Fruit fly (Drosophila melanogaster): ENCODE measurements around the gene CG4619.

Gene CG4619

DNA sequence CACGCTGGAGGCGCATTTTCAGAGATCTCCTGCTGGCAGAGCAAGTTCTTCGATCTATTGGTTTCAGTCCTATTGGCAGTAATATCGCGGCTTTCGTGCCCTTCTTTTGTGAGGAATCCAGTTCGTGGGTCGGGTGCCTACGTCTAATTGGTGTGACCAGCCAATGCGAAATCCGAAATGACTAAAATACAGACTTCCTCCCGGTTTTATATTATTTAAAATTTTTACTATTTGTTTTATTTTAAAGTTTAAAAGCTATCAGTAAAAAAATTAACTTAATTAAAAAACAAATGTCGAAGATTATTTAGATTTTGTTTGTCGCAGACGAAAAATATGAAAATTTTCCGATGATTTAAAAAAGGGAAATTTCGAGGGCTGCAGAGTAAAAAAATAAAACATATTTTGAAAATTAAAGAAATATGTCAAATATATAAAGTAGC is 25.0 kb downstream of the CG4619 start, which contains the start of gene CG5850 (continued):
- TF ChIP-seq CG4617 (GFP tag; optimal IDR thresholded peaks at IDR 0.05; ENCODE audit: borderline replicate concordance): peak; percentile 60
- TF ChIP-seq Kr (GFP tag; optimal IDR thresholded peaks at IDR 0.05): no peak
- TF ChIP-seq CG15514 (GFP tag; optimal IDR thresholded peaks at IDR 0.05): peak; percentile 32
- peak; percentile 21 for TF ChIP-seq Blimp-1 (GFP tag; optimal IDR thresholded peaks at IDR 0.05)
- TF ChIP-seq BEAF-32 (GFP tag; optimal IDR thresholded peaks at IDR 0.05): peak; percentile 18
- peak; percentile 52 for TF ChIP-seq CoRest (tag; optimal IDR thresholded peaks at IDR 0.05)
- TF ChIP-seq CG15601 (tag; optimal IDR thresholded peaks at IDR 0.05): peak; percentile 13
- no peak for TF ChIP-seq CG4730 (GFP tag; IDR thresholded peaks at IDR 0.05)
- TF ChIP-seq E2f2 (GFP tag; IDR thresholded peaks at IDR 0.05): peak; percentile 65
- no peak for TF ChIP-seq CG7556 (GFP tag; optimal IDR thresholded peaks at IDR 0.05)
- TF ChIP-seq Mad (GFP tag; optimal IDR thresholded peaks at IDR 0.05): no peak

- TF ChIP-seq sd (tag; optimal IDR thresholded peaks at IDR 0.05) (peak; percentile 66), dmrt11E (tag; optimal IDR thresholded peaks at IDR 0.05) (peak; percentile 70), zen2 (GFP tag; IDR thresholded peaks at IDR 0.05; ENCODE audit: partially characterized antibody) (no peak; the same call in 2 of the 3 replicates), ind (GFP tag; optimal IDR thresholded peaks at IDR 0.05) (peak; percentile 69), lab (GFP tag; optimal IDR thresholded peaks at IDR 0.05) (peak; percentile 96), zfh2 (GFP tag; optimal IDR thresholded peaks at IDR 0.05) (peak; percentile 83), HLH4C (GFP tag; IDR thresholded peaks at IDR 0.05; ENCODE audit: partially characterized antibody) (peak; percentile 90; the same call in 2 of the 3 replicates), btn (GFP tag; optimal IDR thresholded peaks at IDR 0.05) (peak; percentile 73), mld (GFP tag; IDR thresholded peaks at IDR 0.05; ENCODE audit: partially characterized antibody) (no peak), CG11398 (GFP tag; optimal IDR thresholded peaks at IDR 0.05) (peak; percentile 89), CG11696 (GFP tag; IDR thresholded peaks at IDR 0.05) (peak; percentile 72), ssp (GFP tag; IDR thresholded peaks at IDR 0.05) (peak; percentile 49; the same call in 1 of the 2 replicates), CG12236 (GFP tag; optimal IDR thresholded peaks at IDR 0.05) (peak; percentile 86), TFAM (GFP tag; optimal IDR thresholded peaks at IDR 0.05) (peak; percentile 41), Myb (GFP tag; optimal IDR thresholded peaks at IDR 0.05) (peak; percentile 72), dimm (GFP tag; IDR thresholded peaks at IDR 0.05) (no peak; the same call in 1 of the 2 replicates), sens (GFP tag) (peak; percentile 97), bsh (GFP tag; optimal IDR thresholded peaks at IDR 0.05) (peak; percentile 57 to 79), stc (GFP tag; IDR thresholded peaks at IDR 0.05) (peak; percentile 75), CG12071 (GFP tag; optimal IDR thresholded peaks at IDR 0.05) (peak; percentile 94), Hmx (GFP tag; optimal IDR thresholded peaks at IDR 0.05) (peak; percentile 55), zfh1 (GFP tag; IDR thresholded peaks at IDR 0.05) (peak; percentile 86), Abd-B (GFP tag; optimal IDR thresholded peaks at IDR 0.05) (peak; percentile 74), CG4424 (GFP tag; optimal IDR thresholded peaks at IDR 0.05) (peak; percentile 75), pita (GFP tag; optimal IDR thresholded peaks at IDR 0.05) (no peak), CG30020 (tag; optimal IDR thresholded peaks at IDR 0.05) (peak; percentile 80), en (GFP tag; optimal IDR thresholded peaks at IDR 0.05) (peak; percentile 86), Optix (GFP tag; IDR thresholded peaks at IDR 0.05) (peak; percentile 65), MESR4 (GFP tag; optimal IDR thresholded peaks at IDR 0.05) (peak; percentile 98), Opbp (GFP tag; IDR thresholded peaks at IDR 0.05; ENCODE audit: partially characterized antibody) (peak; percentile 99), Sry-δ (GFP tag; optimal IDR thresholded peaks at IDR 0.05) (peak; percentile 92), Xrp1 (GFP tag; IDR thresholded peaks at IDR 0.05) (peak; percentile 58; the same call in 1 of the 2 replicates), wor (GFP tag; IDR thresholded peaks at IDR 0.05) (no peak), her (GFP tag; optimal IDR thresholded peaks at IDR 0.05) (peak; percentile 88), CG18476 (GFP tag; optimal IDR thresholded peaks at IDR 0.05) (peak; percentile 68), h (optimal IDR thresholded peaks at IDR 0.05) (no peak), Sin3A (optimal IDR thresholded peaks at IDR 0.05) (peak; percentile 83)
These were observed 28.5 kb downstream of the CG4619 start, which contains the start of the genes Dref and RpL13 for dm6 chr2L:9966983-9967737. Gene Dref, minus strand, starts transcription at chr2L:9967229. Gene RpL13, plus strand, starts transcription at chr2L:9967313.
